Fruit fly (Drosophila melanogaster): ENCODE data around the gene CG32579.

The CG32579 gene

dm6 chrX:16288492-16288964 lies 34.6 kb upstream of the CG32579 start, which contains the start of the genes CG32576 and caz (continued):
- TF ChIP-seq Doc2 (GFP tag; IDR thresholded peaks at IDR 0.05) (no peak), eyg (GFP tag; optimal IDR thresholded peaks at IDR 0.05) (no peak), CG18764 (GFP tag; optimal IDR thresholded peaks at IDR 0.05) (no peak), BtbVII (GFP tag; optimal IDR thresholded peaks at IDR 0.05) (no peak), gcm (GFP tag; optimal IDR thresholded peaks at IDR 0.05) (no peak), CG11093 (GFP tag; IDR thresholded peaks at IDR 0.05) (no peak), fru (optimal IDR thresholded peaks at IDR 0.05) (no peak), seq (GFP tag; IDR thresholded peaks at IDR 0.05) (no peak), ranshi (GFP tag; IDR thresholded peaks at IDR 0.05) (no peak), insv (GFP tag; optimal IDR thresholded peaks at IDR 0.05) (no peak), MTF-1 (GFP tag; optimal IDR thresholded peaks at IDR 0.05; ENCODE audit: borderline replicate concordance) (no peak), CG34224 (GFP tag; IDR thresholded peaks at IDR 0.05; ENCODE audit: partially characterized antibody) (peak; percentile 60), Aef1 (GFP tag; IDR thresholded peaks at IDR 0.05) (no peak), sr (GFP tag; IDR thresholded peaks at IDR 0.05) (no peak), Elba2 (GFP tag; optimal IDR thresholded peaks at IDR 0.05) (no peak), gsb-n (tag; optimal IDR thresholded peaks at IDR 0.05) (peak; percentile 17), CG18619 (GFP tag; optimal IDR thresholded peaks at IDR 0.05) (no peak), nau (GFP tag; optimal IDR thresholded peaks at IDR 0.05) (no peak), luna (GFP tag; optimal IDR thresholded peaks at IDR 0.05) (no peak), ato (GFP tag; IDR thresholded peaks at IDR 0.05; ENCODE audit: partially characterized antibody) (no peak), toy (GFP tag; IDR thresholded peaks at IDR 0.05) (no peak), pum (GFP tag; optimal IDR thresholded peaks at IDR 0.05) (no peak), Ravus (GFP tag; IDR thresholded peaks at IDR 0.05) (no peak), Ptx1 (GFP tag; IDR thresholded peaks at IDR 0.05) (no peak), scrt (GFP tag; optimal IDR thresholded peaks at IDR 0.05) (no peak), da (GFP tag; optimal IDR thresholded peaks at IDR 0.05) (no peak), Dip3 (GFP tag; optimal IDR thresholded peaks at IDR 0.05) (peak; percentile 7), usp (GFP tag; optimal IDR thresholded peaks at IDR 0.05) (no peak), CG7357 (GFP tag; IDR thresholded peaks at IDR 0.05) (no peak), ab (GFP tag; optimal IDR thresholded peaks at IDR 0.05) (no peak), lmd (GFP tag; IDR thresholded peaks at IDR 0.05) (no peak), salm (tag; optimal IDR thresholded peaks at IDR 0.05) (no peak), h (optimal IDR thresholded peaks at IDR 0.05) (no peak), Lpt (GFP tag; optimal IDR thresholded peaks at IDR 0.05) (no peak), odd (GFP tag; optimal IDR thresholded peaks at IDR 0.05) (no peak), ap (GFP tag; IDR thresholded peaks at IDR 0.05) (no peak), cato (GFP tag; optimal IDR thresholded peaks at IDR 0.05; ENCODE audit: borderline replicate concordance) (no peak), Gug (GFP tag; IDR thresholded peaks at IDR 0.05) (no peak), CG2199 (GFP tag; IDR thresholded peaks at IDR 0.05) (no peak), CG10321 (GFP tag; IDR thresholded peaks at IDR 0.05) (no peak), gcm2 (GFP tag; optimal IDR thresholded peaks at IDR 0.05) (no peak), dmrt99B (tag; optimal IDR thresholded peaks at IDR 0.05) (no peak), CG14050 (GFP tag; IDR thresholded peaks at IDR 0.05) (no peak), CG11398 (GFP tag; optimal IDR thresholded peaks at IDR 0.05) (no peak), CG2120 (GFP tag; optimal IDR thresholded peaks at IDR 0.05) (peak; percentile 57), CG2678 (tag; optimal IDR thresholded peaks at IDR 0.05) (no peak), trem (tag; optimal IDR thresholded peaks at IDR 0.05) (peak; percentile 60), twi (tag; optimal IDR thresholded peaks at IDR 0.05) (peak; percentile 22), p53 (GFP tag; optimal IDR thresholded peaks at IDR 0.05) (no peak), btn (GFP tag; optimal IDR thresholded peaks at IDR 0.05) (no peak), Camta (GFP tag; optimal IDR thresholded peaks at IDR 0.05) (no peak), CG17612 (GFP tag; IDR thresholded peaks at IDR 0.05) (no peak), Hr3 (GFP tag; optimal IDR thresholded peaks at IDR 0.05) (peak; percentile 37), CG4730 (GFP tag; IDR thresholded peaks at IDR 0.05) (no peak)
